Worm (Caenorhabditis elegans) whole organism, L1 larva: ENCODE results near the gene emb-1.

Source experiments
- C34B4.2 ChIP-seq: sonication (generic microtip); optimal IDR thresholded peaks from 2 replicates; lab custom pipeline; 2017; ENCODE audit warnings: mild to moderate bottlenecking, missing genetic modification characterization, missing compliant biosample characterization
- F16B12.6 ChIP-seq: fragments of 150-350 bp; optimal IDR thresholded peaks from 2 replicates; lab custom pipeline; 2014; ENCODE audit warnings: missing biosample characterization, missing genetic modification characterization
- alr-1 ChIP-seq: fragments of 200-800 bp; sonication (Bioruptor generic); optimal IDR thresholded peaks from 2 replicates; lab custom pipeline; 2018; ENCODE audit warnings: borderline replicate concordance, mild to moderate bottlenecking, missing genetic modification characterization, missing compliant biosample characterization
- aly-2 ChIP-seq: fragments of 150-350 bp; optimal IDR thresholded peaks from 2 replicates; lab custom pipeline; 2014; ENCODE audit warnings: missing biosample characterization, missing genetic modification characterization
- ceh-63 ChIP-seq: fragments of 200-800 bp; sonication (Bioruptor generic); optimal IDR thresholded peaks from 2 replicates; lab custom pipeline; 2018; ENCODE audit warnings: mild to moderate bottlenecking, missing genetic modification characterization, missing compliant biosample characterization
- ceh-82 ChIP-seq, 3 experiments: fragments of 150-350 bp in 1 of 3; sonication (generic microtip) in 2 of 3; optimal IDR thresholded peaks; 2 replicates each; lab custom pipeline; 2014 to 2017; ENCODE audit warnings: missing biosample characterization in 3 of 3, missing genetic modification characterization in 3 of 3
- ceh-90 ChIP-seq: sonication (generic microtip); optimal IDR thresholded peaks from 2 replicates; lab custom pipeline; 2016; ENCODE audit warnings: missing genetic modification characterization, missing compliant biosample characterization
- dpl-1 ChIP-seq, 3 experiments: fragments of 150-350 bp in 2 of 3; sonication (generic microtip) in 1 of 3; optimal IDR thresholded peaks; 2 replicates each; lab custom pipeline; 2014 to 2017; ENCODE audit warnings: missing biosample characterization in 3 of 3, missing genetic modification characterization in 3 of 3, missing genetic modification reagents in 3 of 3
- dsc-1 ChIP-seq: sonication (generic microtip); optimal IDR thresholded peaks from 2 replicates; lab custom pipeline; 2016; ENCODE audit warnings: mild to moderate bottlenecking, missing genetic modification characterization, missing compliant biosample characterization
- elt-2 ChIP-seq: sonication (generic microtip); optimal IDR thresholded peaks from 2 replicates; lab custom pipeline; 2016; ENCODE audit warnings: missing genetic modification characterization, mild to moderate bottlenecking, inconsistent platforms, missing compliant biosample characterization, missing genetic modification reagents
- elt-3 ChIP-seq, 6 experiments: fragments of 150-350 bp in 1 of 6; sonication (generic microtip); optimal IDR thresholded peaks; 2 replicates each; lab custom pipeline; 2017 to 2018; ENCODE audit warnings: missing biosample characterization in 6 of 6, missing genetic modification characterization in 6 of 6, inconsistent platforms in 1 of 6
- fkh-10 ChIP-seq: sonication (generic microtip); optimal IDR thresholded peaks from 2 replicates; lab custom pipeline; 2017; ENCODE audit warnings: missing biosample characterization, missing genetic modification reagents, missing genetic modification characterization
- fkh-8 ChIP-seq: sonication (generic microtip); optimal IDR thresholded peaks from 2 replicates; lab custom pipeline; 2016; ENCODE audit warnings: mild to moderate bottlenecking, missing genetic modification characterization, missing compliant biosample characterization
- fos-1 ChIP-seq: fragments of 150-350 bp; optimal IDR thresholded peaks from 2 replicates; lab custom pipeline; 2014; ENCODE audit warnings: missing biosample characterization, missing genetic modification characterization
- grh-1 ChIP-seq: fragments of 200-800 bp; sonication (Bioruptor generic); IDR thresholded peaks from 2 replicates; pipeline ENCODE4 v1.3.6; 2022; ENCODE audit warnings: missing genetic modification reagents, missing genetic modification characterization, missing compliant biosample characterization
- hlh-17 ChIP-seq: fragments of 200-800 bp; sonication (Bioruptor generic); optimal IDR thresholded peaks from 2 replicates; lab custom pipeline; 2018; ENCODE audit warnings: missing genetic modification characterization, mild to moderate bottlenecking, missing compliant biosample characterization, moderate library complexity, borderline replicate concordance
- hpl-2 ChIP-seq: fragments of 150-350 bp; optimal IDR thresholded peaks from 2 replicates; lab custom pipeline; 2014; ENCODE audit warnings: missing biosample characterization, missing genetic modification reagents, missing genetic modification characterization
- isw-1 ChIP-seq: fragments of 200-800 bp; sonication (Bioruptor generic); IDR thresholded peaks from 2 replicates; pipeline ENCODE4 v1.3.6; 2022; ENCODE audit warnings: missing genetic modification characterization, missing compliant biosample characterization
- lin-15B ChIP-seq: fragments of 150-350 bp; sonication (generic microtip); optimal IDR thresholded peaks from 3 replicates; lab custom pipeline; 2014; ENCODE audit warnings: missing biosample characterization, missing genetic modification characterization
- mdl-1 ChIP-seq, 2 experiments: fragments of 150-350 bp; optimal IDR thresholded peaks; 2 replicates each; lab custom pipeline; 2014 to 2017; ENCODE audit warnings: missing biosample characterization in 2 of 2, missing genetic modification characterization in 2 of 2, inconsistent platforms in 1 of 2
- mef-2 ChIP-seq: fragments of 150-350 bp; optimal IDR thresholded peaks from 2 replicates; lab custom pipeline; 2014; ENCODE audit warnings: missing biosample characterization, missing genetic modification characterization
- mep-1 ChIP-seq: fragments of 150-350 bp; optimal IDR thresholded peaks from 2 replicates; lab custom pipeline; 2014; ENCODE audit warnings: missing biosample characterization, missing genetic modification characterization
- nhr-11 ChIP-seq: fragments of 150-350 bp; optimal IDR thresholded peaks from 2 replicates; lab custom pipeline; 2014; ENCODE audit warnings: missing biosample characterization, missing genetic modification characterization
- nhr-237 ChIP-seq: fragments of 150-350 bp; optimal IDR thresholded peaks from 2 replicates; lab custom pipeline; 2014; ENCODE audit warnings: missing biosample characterization, missing genetic modification characterization
- nhr-28 ChIP-seq: fragments of 150-350 bp; optimal IDR thresholded peaks from 2 replicates; lab custom pipeline; 2014; ENCODE audit warnings: missing biosample characterization, missing genetic modification characterization
- nhr-76 ChIP-seq: sonication (generic microtip); optimal IDR thresholded peaks from 2 replicates; lab custom pipeline; 2017; ENCODE audit warnings: missing biosample characterization, missing genetic modification characterization
- nhr-77 ChIP-seq: fragments of 150-350 bp; optimal IDR thresholded peaks from 2 replicates; lab custom pipeline; 2014; ENCODE audit warnings: missing biosample characterization, missing genetic modification characterization
- nhr-84 ChIP-seq: sonication (generic microtip); optimal IDR thresholded peaks from 2 replicates; lab custom pipeline; 2017; ENCODE audit warnings: missing biosample characterization, missing genetic modification characterization
- nhr-85 ChIP-seq: sonication (generic microtip); peaks from one replicate; lab custom pipeline; 2016; ENCODE audit warnings: missing genetic modification characterization, inconsistent platforms, missing compliant biosample characterization
- nhr-90 ChIP-seq: sonication (generic microtip); optimal IDR thresholded peaks from 2 replicates; lab custom pipeline; 2016; ENCODE audit warnings: mild to moderate bottlenecking, missing genetic modification characterization, missing compliant biosample characterization; ENCODE audit not compliant: poor library complexity
- snpc-4 ChIP-seq: fragments of 150-350 bp; optimal IDR thresholded peaks from 2 replicates; lab custom pipeline; 2014; ENCODE audit warnings: missing biosample characterization, missing genetic modification characterization
- snu-23 ChIP-seq: sonication (generic microtip); optimal IDR thresholded peaks from 2 replicates; lab custom pipeline; 2016; ENCODE audit warnings: missing genetic modification characterization, missing compliant biosample characterization
- sup-37 ChIP-seq: fragments of 200-800 bp; sonication (Bioruptor generic); optimal IDR thresholded peaks from 2 replicates; lab custom pipeline; 2018; ENCODE audit warnings: mild to moderate bottlenecking, missing genetic modification characterization, missing compliant biosample characterization
- unc-30 ChIP-seq: sonication (generic microtip); optimal IDR thresholded peaks from 2 replicates; lab custom pipeline; 2017; ENCODE audit warnings: missing biosample characterization, missing genetic modification characterization
- unc-62 ChIP-seq: fragments of 150-350 bp; optimal IDR thresholded peaks from 2 replicates; lab custom pipeline; 2014; ENCODE audit warnings: missing biosample characterization, missing genetic modification reagents, missing genetic modification characterization
- unc-98 ChIP-seq: fragments of 200-800 bp; sonication (Bioruptor generic); IDR thresholded peaks from 2 replicates; pipeline ENCODE4 v1.3.6; 2022; ENCODE audit warnings: missing genetic modification characterization, missing compliant biosample characterization
- vab-15 ChIP-seq: sonication (generic microtip); optimal IDR thresholded peaks from 2 replicates; lab custom pipeline; 2017; ENCODE audit warnings: missing genotype, mild to moderate bottlenecking, missing genetic modification characterization, missing compliant biosample characterization
- zag-1 ChIP-seq: fragments of 150-350 bp; optimal IDR thresholded peaks from 2 replicates; lab custom pipeline; 2014; ENCODE audit warnings: missing biosample characterization, missing genetic modification characterization
- zip-4 ChIP-seq: fragments of 200-800 bp; sonication (Bioruptor generic); optimal IDR thresholded peaks from 2 replicates; lab custom pipeline; 2018; ENCODE audit warnings: mild to moderate bottlenecking, missing genetic modification characterization, moderate library complexity, missing compliant biosample characterization
- ztf-4 ChIP-seq: fragments of 150-350 bp; optimal IDR thresholded peaks from 2 replicates; lab custom pipeline; 2014; ENCODE audit warnings: missing biosample characterization, missing genetic modification characterization

emb-1 gene

DNA sequence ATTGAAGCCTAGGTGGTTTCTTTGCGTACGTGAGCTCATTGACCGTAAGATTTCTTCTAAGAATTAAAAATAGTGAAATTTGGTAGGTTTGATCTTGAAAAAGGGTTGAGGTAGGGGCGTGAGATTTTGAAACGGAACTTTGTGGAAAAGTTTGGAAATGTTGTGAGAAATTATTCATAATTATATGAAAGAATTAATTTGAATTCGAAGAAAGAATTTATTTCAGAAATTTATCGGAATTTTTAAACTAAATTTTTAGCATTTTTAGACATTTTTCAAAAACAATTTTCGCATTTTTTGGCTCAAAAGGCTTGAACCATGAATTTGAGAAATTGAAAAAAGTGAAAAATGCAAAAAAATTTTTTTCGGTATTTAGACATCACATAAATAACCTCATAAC is 40.9 kb downstream of the emb-1 start:
- TF ChIP-seq snpc-4 = no peak
- no peak for TF ChIP-seq nhr-237 (tag; lab: Kevin White, UChicago)
- no peak for TF ChIP-seq isw-1 (GFP tag; lab: Robert Waterston, UW)
- TF ChIP-seq ceh-90 (tag; lab: Kevin White, UChicago) = no peak
- TF ChIP-seq snu-23 (GFP tag; lab: Kevin White, UChicago) = no peak
- no peak for TF ChIP-seq fkh-8 (tag; lab: Kevin White, UChicago)
- no peak for TF ChIP-seq fkh-10 (GFP tag; lab: Kevin White, UChicago)
- TF ChIP-seq C34B4.2 (tag; lab: Kevin White, UChicago) = no peak
- TF ChIP-seq vab-15 (tag; lab: Kevin White, UChicago) = no peak
- TF ChIP-seq dsc-1 (tag; lab: Kevin White, UChicago) = no peak
- no peak for TF ChIP-seq ceh-82 (tag; optimal IDR thresholded peaks at IDR 0.05; lab: Kevin White, UChicago)
- no peak for TF ChIP-seq nhr-11 (tag; lab: Kevin White, UChicago)
- TF ChIP-seq mef-2 = no peak
- TF ChIP-seq nhr-85 (tag; lab: Kevin White, UChicago) = no peak
- TF ChIP-seq ceh-63 (GFP tag; lab: Kevin White, UChicago) = no peak
- TF ChIP-seq ztf-4 = no peak
- no peak for TF ChIP-seq nhr-76 (tag; lab: Kevin White, UChicago)

DNA sequence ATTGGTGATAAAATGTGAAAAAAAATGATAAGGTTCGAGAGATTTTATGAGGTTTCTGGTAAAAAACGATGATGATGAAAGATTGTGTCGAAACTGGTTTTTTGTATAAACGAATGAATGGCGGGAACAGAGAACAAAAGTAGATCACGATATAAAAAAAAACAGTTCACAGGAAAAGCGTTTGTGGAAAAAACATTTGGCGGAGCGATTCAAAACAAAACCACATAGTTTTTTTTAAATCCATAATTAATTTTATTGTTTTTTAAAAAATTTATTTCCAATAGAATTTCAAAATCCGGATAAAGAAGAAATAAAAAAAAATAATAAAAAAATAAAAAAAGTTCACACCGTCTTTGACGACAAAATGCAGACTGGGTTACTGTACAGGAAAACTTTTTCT is 42.1 kb downstream of the emb-1 start, which contains the start of gene ZC155.4:
ZC155.4 (minus strand) TSS at position 101 of the 400 bp plus-strand sequence.
- TF ChIP-seq aly-2 (tag; lab: Kevin White, UChicago) = no peak
- TF ChIP-seq nhr-84 (tag; lab: Kevin White, UChicago) = no peak
- TF ChIP-seq elt-3 (tag; optimal IDR thresholded peaks at IDR 0.05; lab: Kevin White, UChicago) = no peak
- no peak for TF ChIP-seq hlh-17 (GFP tag; lab: Kevin White, UChicago)
- no peak for TF ChIP-seq hpl-2 (GFP tag; lab: Kevin White, UChicago)
- TF ChIP-seq zag-1 = no peak
- no peak for TF ChIP-seq F16B12.6
- no peak for TF ChIP-seq ztf-4
- no peak for TF ChIP-seq unc-30
- TF ChIP-seq sup-37 (GFP tag; lab: Kevin White, UChicago) = no peak
- no peak for TF ChIP-seq mdl-1 (tag; optimal IDR thresholded peaks at IDR 0.05; lab: Kevin White, UChicago)
- TF ChIP-seq nhr-28 (tag; lab: Kevin White, UChicago) = no peak
- TF ChIP-seq zip-4 (GFP tag; lab: Kevin White, UChicago) = no peak
- no peak for TF ChIP-seq nhr-76 (tag; lab: Kevin White, UChicago)
- no peak for TF ChIP-seq mep-1 (tag; lab: Kevin White, UChicago)
- TF ChIP-seq nhr-90 (tag; lab: Kevin White, UChicago) = no peak
- TF ChIP-seq grh-1 (GFP tag; lab: Robert Waterston, UW) = no peak
- TF ChIP-seq alr-1 (tag; lab: Kevin White, UChicago) = no peak
- no peak for TF ChIP-seq ceh-90 (tag; lab: Kevin White, UChicago)
- TF ChIP-seq fos-1 (tag; lab: Kevin White, UChicago) = no peak

DNA sequence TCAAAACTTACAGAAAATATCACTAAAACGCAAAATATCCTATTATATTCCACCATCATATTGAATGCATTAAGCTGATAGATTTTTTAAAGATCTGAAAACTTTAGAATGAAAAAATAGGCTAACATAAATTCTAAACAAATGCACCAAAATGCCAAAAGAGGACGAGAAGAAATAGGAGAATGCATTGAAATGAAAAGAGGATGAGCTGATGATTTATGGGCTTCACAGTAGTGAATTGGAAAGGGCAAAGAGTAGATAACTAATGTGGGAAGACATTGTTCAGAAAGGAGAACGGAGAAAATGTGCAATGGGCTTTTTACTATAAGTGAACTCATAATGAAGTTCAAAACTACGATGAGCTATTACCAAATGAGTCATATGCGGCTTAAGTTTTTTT is 44.3 kb downstream of the emb-1 start, which contains the start of gene cutl-19:
cutl-19 (minus strand) TSS at position 101 of the 400 bp plus-strand sequence.
- TF ChIP-seq elt-2 (no peak), fos-1 (tag; lab: Kevin White, UChicago) (no peak), unc-98 (GFP tag; lab: Robert Waterston, UW) (no peak), nhr-77 (tag; lab: Kevin White, UChicago) (no peak)

DNA sequence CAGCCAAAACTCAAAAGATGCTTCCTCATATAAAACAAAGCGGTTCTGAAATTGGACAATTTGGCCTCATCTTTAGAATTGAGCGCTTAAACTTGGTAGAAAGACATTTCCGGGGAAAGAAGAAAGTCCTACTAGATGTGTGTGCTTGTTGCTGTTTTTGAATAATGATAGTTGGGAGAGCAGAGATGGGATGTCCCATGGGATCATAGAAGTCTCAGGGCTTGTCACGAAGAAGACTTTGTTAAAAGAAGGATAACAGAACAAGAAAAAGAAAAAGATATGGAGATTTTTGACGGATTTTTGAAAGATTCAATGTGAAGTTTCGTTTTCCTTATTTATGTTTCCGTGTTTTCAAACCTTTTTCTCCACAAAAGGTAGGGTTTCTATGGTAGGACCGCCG is 45.4 kb downstream of the emb-1 start, which contains the start of gene ZC155.2:
ZC155.2 (plus strand) TSS at position 301 of the 400 bp plus-strand sequence.
- TF ChIP-seq unc-62 (GFP tag; lab: Kevin White, UChicago) (no peak), unc-98 (GFP tag; lab: Robert Waterston, UW) (no peak), fkh-8 (tag; lab: Kevin White, UChicago) (no peak), nhr-77 (tag; lab: Kevin White, UChicago) (no peak), fos-1 (tag; lab: Kevin White, UChicago) (no peak), dpl-1 (GFP tag; optimal IDR thresholded peaks at IDR 0.05; lab: Kevin White, UChicago) (no peak), lin-15B (tag; lab: Kevin White, UChicago) (no peak), zag-1 (no peak)
- TF ChIP-seq, all 84 proteins: peak for 0
